Fruit fly (Drosophila melanogaster) whole organism, embryonic: ENCODE results near the gene ArfGAP3.

Source experiments
- Ada2b ChIP-seq: fragments of 200-800 bp; sonication (Bioruptor generic); IDR thresholded peaks from 2 replicates; pipeline ENCODE4 v1.3.6; 2022; ENCODE audit warnings: missing biosample characterization, missing genetic modification characterization
- Asciz ChIP-seq: fragments of 200-800 bp; sonication (Bioruptor generic); optimal IDR thresholded peaks from 2 replicates; lab custom pipeline; 2017; ENCODE audit warnings: missing biosample characterization, mild to moderate bottlenecking, missing genetic modification characterization, missing genetic modification reagents
- Bteb2 ChIP-seq: fragments of 200-800 bp; sonication (Bioruptor generic); optimal IDR thresholded peaks from 2 replicates; lab custom pipeline; 2016; ENCODE audit warnings: missing biosample characterization, missing genetic modification characterization
- CG14014 ChIP-seq: fragments of 200-800 bp; sonication (Bioruptor generic); IDR thresholded peaks from 2 replicates; pipeline ENCODE4 v1.3.6; 2022; ENCODE audit warnings: missing biosample characterization, missing genetic modification characterization
- CG1792 ChIP-seq: fragments of 200-800 bp; sonication (Bioruptor generic); optimal IDR thresholded peaks from 2 replicates; lab custom pipeline; 2016; ENCODE audit warnings: missing biosample characterization, missing genetic modification characterization
- CG18262 ChIP-seq: fragments of 200-800 bp; optimal IDR thresholded peaks from 3 replicates; lab custom pipeline; 2019; ENCODE audit warnings: missing biosample characterization, mild to moderate bottlenecking, missing genetic modification characterization, moderate library complexity
- CG18764 ChIP-seq: fragments of 200-800 bp; sonication (Bioruptor generic); optimal IDR thresholded peaks from 3 replicates; lab custom pipeline; 2016; ENCODE audit warnings: missing biosample characterization, missing genetic modification characterization
- CG2199 ChIP-seq: fragments of 200-800 bp; sonication (Bioruptor generic); IDR thresholded peaks from 3 replicates; pipeline ENCODE4 v1.3.6; 2022; ENCODE audit warnings: missing biosample characterization, missing genetic modification characterization
- CG2678 ChIP-seq: fragments of 200-800 bp; sonication (Bioruptor generic); optimal IDR thresholded peaks from 3 replicates; lab custom pipeline; 2019; ENCODE audit warnings: missing biosample characterization, mild to moderate bottlenecking, missing genetic modification characterization, moderate library complexity
- CG31441 ChIP-seq: fragments of 200-800 bp; sonication (Bioruptor generic); IDR thresholded peaks from 2 replicates; pipeline ENCODE4 v1.3.6; 2022; ENCODE audit warnings: missing biosample characterization, missing genetic modification characterization
- CG32767 ChIP-seq: fragments of 200-800 bp; sonication (Bioruptor generic); IDR thresholded peaks from 2 replicates; pipeline ENCODE4 v1.3.6; 2022; ENCODE audit warnings: missing biosample characterization, missing genetic modification characterization
- CG33213 ChIP-seq: fragments of 200-800 bp; sonication (Bioruptor generic); optimal IDR thresholded peaks from 3 replicates; lab custom pipeline; 2016; ENCODE audit warnings: missing biosample characterization, missing genetic modification characterization
- CG3838 ChIP-seq: fragments of 200-800 bp; sonication (Bioruptor generic); optimal IDR thresholded peaks from 3 replicates; lab custom pipeline; 2016; ENCODE audit warnings: missing biosample characterization, missing genetic modification characterization
- CG7786 ChIP-seq: fragments of 200-800 bp; sonication (Bioruptor generic); optimal IDR thresholded peaks from 2 replicates; lab custom pipeline; 2016; ENCODE audit warnings: missing biosample characterization, missing genetic modification characterization
- CG8290 ChIP-seq, 3 experiments: fragments of 200-800 bp; sonication (Bioruptor generic); optimal IDR thresholded peaks; 2 replicates each; lab custom pipeline; 2016 to 2019; ENCODE audit warnings: missing biosample characterization in 3 of 3, missing genetic modification characterization in 3 of 3, mild to moderate bottlenecking in 2 of 3, moderate library complexity in 1 of 3
- CG8478 ChIP-seq: fragments of >200 bp; optimal IDR thresholded peaks from 2 replicates; lab custom pipeline; 2018
- CG9215 ChIP-seq: fragments of 200-800 bp; sonication (Bioruptor generic); IDR thresholded peaks from 2 replicates; pipeline ENCODE4 v1.3.6; 2022; ENCODE audit warnings: missing biosample characterization, missing genetic modification characterization
- Doc2 ChIP-seq: fragments of 200-800 bp; sonication (Bioruptor generic); IDR thresholded peaks from 2 replicates; pipeline ENCODE4 v1.3.6; 2022; ENCODE audit warnings: missing biosample characterization, missing genetic modification characterization
- Dp ChIP-seq: fragments of 200-800 bp; sonication (Bioruptor generic); optimal IDR thresholded peaks from 2 replicates; lab custom pipeline; 2018; ENCODE audit warnings: missing biosample characterization, mild to moderate bottlenecking, missing genetic modification characterization, moderate library complexity
- Fer1 ChIP-seq: fragments of 200-800 bp; sonication (Bioruptor generic); optimal IDR thresholded peaks from 2 replicates; lab custom pipeline; 2017; ENCODE audit warnings: missing biosample characterization, mild to moderate bottlenecking, missing genetic modification characterization
- Fer2 ChIP-seq: fragments of 200-800 bp; sonication (Bioruptor generic); optimal IDR thresholded peaks from 2 replicates; lab custom pipeline; 2018; ENCODE audit warnings: missing biosample characterization, mild to moderate bottlenecking, missing genetic modification characterization, moderate library complexity
- Fer3 ChIP-seq: fragments of 200-800 bp; sonication (Bioruptor generic); optimal IDR thresholded peaks from 2 replicates; lab custom pipeline; 2018; ENCODE audit warnings: missing biosample characterization, mild to moderate bottlenecking, missing genetic modification characterization, moderate library complexity
- Gsc ChIP-seq: fragments of 200-800 bp; sonication (Bioruptor generic); IDR thresholded peaks from 2 replicates; pipeline ENCODE4 v1.3.6; 2022; ENCODE audit warnings: missing biosample characterization, missing genetic modification characterization
- Kr ChIP-seq: fragments of 200-800 bp; sonication (Bioruptor generic); optimal IDR thresholded peaks from 2 replicates; lab custom pipeline; 2017; ENCODE audit warnings: missing biosample characterization, mild to moderate bottlenecking, missing genetic modification characterization
- MESR4 ChIP-seq: fragments of 200-800 bp; sonication (Bioruptor generic); optimal IDR thresholded peaks from 2 replicates; lab custom pipeline; 2018; ENCODE audit warnings: missing biosample characterization, mild to moderate bottlenecking, missing genetic modification characterization, moderate library complexity
- Neu2 ChIP-seq: fragments of 200-800 bp; sonication (Bioruptor generic); optimal IDR thresholded peaks from 3 replicates; lab custom pipeline; 2016; ENCODE audit warnings: missing biosample characterization, missing genetic modification characterization, borderline replicate concordance
- Oli ChIP-seq: fragments of 200-800 bp; sonication (Bioruptor generic); optimal IDR thresholded peaks from 2 replicates; lab custom pipeline; 2018; ENCODE audit warnings: missing biosample characterization, mild to moderate bottlenecking, missing genetic modification characterization, moderate library complexity
- PHDP ChIP-seq: fragments of 200-800 bp; sonication (Bioruptor generic); optimal IDR thresholded peaks from 3 replicates; lab custom pipeline; 2018; ENCODE audit warnings: missing biosample characterization, mild to moderate bottlenecking, missing genetic modification characterization, moderate library complexity
- Rx ChIP-seq: fragments of 200-800 bp; sonication (Bioruptor generic); IDR thresholded peaks from 2 replicates; pipeline ENCODE4 v1.3.6; 2022; ENCODE audit warnings: missing biosample characterization, missing genetic modification characterization
- YL-1 ChIP-seq: fragments of 200-800 bp; sonication (Bioruptor generic); optimal IDR thresholded peaks from 3 replicates; lab custom pipeline; 2017; ENCODE audit warnings: missing biosample characterization, mild to moderate bottlenecking, missing genetic modification characterization
- ato ChIP-seq: fragments of 200-800 bp; sonication (Bioruptor generic); IDR thresholded peaks from 2 replicates; pipeline ENCODE4 v1.3.6; 2022; ENCODE audit warnings: missing biosample characterization, missing genetic modification characterization; ENCODE audit not compliant: partially characterized antibody
- caup ChIP-seq: fragments of 200-800 bp; sonication (Bioruptor generic); optimal IDR thresholded peaks from 3 replicates; lab custom pipeline; 2017; ENCODE audit warnings: missing biosample characterization, mild to moderate bottlenecking, missing genetic modification characterization, moderate library complexity; ENCODE audit not compliant: severe bottlenecking
- chn ChIP-seq: fragments of 200-800 bp; sonication (Bioruptor generic); optimal IDR thresholded peaks from 2 replicates; lab custom pipeline; 2016; ENCODE audit warnings: missing biosample characterization, missing genetic modification characterization
- da ChIP-seq: fragments of 200-800 bp; sonication (Bioruptor generic); optimal IDR thresholded peaks from 2 replicates; lab custom pipeline; 2016; ENCODE audit warnings: missing biosample characterization, missing genetic modification characterization
- ftz-f1 ChIP-seq: fragments of 200-800 bp; sonication (Bioruptor generic); optimal IDR thresholded peaks from 2 replicates; lab custom pipeline; 2016; ENCODE audit warnings: missing biosample characterization, missing genetic modification characterization
- gcm2 ChIP-seq: fragments of 200-800 bp; sonication (Bioruptor generic); optimal IDR thresholded peaks from 2 replicates; lab custom pipeline; 2016; ENCODE audit warnings: missing biosample characterization, missing genetic modification characterization
- gem ChIP-seq: fragments of 200-800 bp; sonication (Bioruptor generic); optimal IDR thresholded peaks from 2 replicates; lab custom pipeline; 2019; ENCODE audit warnings: missing biosample characterization, mild to moderate bottlenecking, missing genetic modification characterization, moderate library complexity
- grau ChIP-seq: fragments of 200-800 bp; optimal IDR thresholded peaks from 3 replicates; lab custom pipeline; 2019; ENCODE audit warnings: missing biosample characterization, mild to moderate bottlenecking, missing genetic modification characterization, moderate library complexity
- h ChIP-seq: fragments of >200 bp; optimal IDR thresholded peaks from 2 replicates; lab custom pipeline; 2017
- hbn ChIP-seq: fragments of 200-800 bp; sonication (Bioruptor generic); IDR thresholded peaks from 2 replicates; pipeline ENCODE4 v1.3.6; 2022; ENCODE audit warnings: missing biosample characterization, missing genetic modification characterization; ENCODE audit not compliant: partially characterized antibody
- pfk ChIP-seq: fragments of 200-800 bp; sonication (Bioruptor generic); optimal IDR thresholded peaks from 2 replicates; lab custom pipeline; 2018; ENCODE audit warnings: missing biosample characterization, mild to moderate bottlenecking, missing genetic modification characterization, moderate library complexity
- phol ChIP-seq: fragments of 200-800 bp; sonication (Bioruptor generic); optimal IDR thresholded peaks from 3 replicates; lab custom pipeline; 2018; ENCODE audit warnings: missing biosample characterization, mild to moderate bottlenecking, missing genetic modification characterization, moderate library complexity
- sima ChIP-seq: fragments of 200-800 bp; sonication (Bioruptor generic); optimal IDR thresholded peaks from 2 replicates; lab custom pipeline; 2016; ENCODE audit warnings: missing biosample characterization, missing genetic modification characterization
- sob ChIP-seq: fragments of 200-800 bp; sonication (Bioruptor generic); IDR thresholded peaks from 2 replicates; pipeline ENCODE4 v1.3.6; 2022; ENCODE audit warnings: missing biosample characterization, missing genetic modification characterization
- ssp ChIP-seq: fragments of 200-800 bp; sonication (Bioruptor generic); IDR thresholded peaks from 2 replicates; pipeline ENCODE4 v1.3.6; 2022; ENCODE audit warnings: missing biosample characterization, missing genetic modification characterization
- tap ChIP-seq: fragments of 200-800 bp; optimal IDR thresholded peaks from 3 replicates; lab custom pipeline; 2019; ENCODE audit warnings: missing biosample characterization, mild to moderate bottlenecking, missing genetic modification characterization, moderate library complexity
- tin ChIP-seq: fragments of 200-800 bp; sonication (Bioruptor generic); optimal IDR thresholded peaks from 3 replicates; lab custom pipeline; 2016; ENCODE audit warnings: missing biosample characterization, missing genetic modification characterization
- tio ChIP-seq: fragments of 200-800 bp; sonication (Bioruptor generic); optimal IDR thresholded peaks from 2 replicates; lab custom pipeline; 2017; ENCODE audit warnings: missing biosample characterization, missing genetic modification characterization, inconsistent platforms
- zf30C ChIP-seq: fragments of 200-800 bp; sonication (Bioruptor generic); optimal IDR thresholded peaks from 3 replicates; lab custom pipeline; 2018; ENCODE audit warnings: missing biosample characterization, mild to moderate bottlenecking, missing genetic modification characterization

The ArfGAP3 gene

DNA sequence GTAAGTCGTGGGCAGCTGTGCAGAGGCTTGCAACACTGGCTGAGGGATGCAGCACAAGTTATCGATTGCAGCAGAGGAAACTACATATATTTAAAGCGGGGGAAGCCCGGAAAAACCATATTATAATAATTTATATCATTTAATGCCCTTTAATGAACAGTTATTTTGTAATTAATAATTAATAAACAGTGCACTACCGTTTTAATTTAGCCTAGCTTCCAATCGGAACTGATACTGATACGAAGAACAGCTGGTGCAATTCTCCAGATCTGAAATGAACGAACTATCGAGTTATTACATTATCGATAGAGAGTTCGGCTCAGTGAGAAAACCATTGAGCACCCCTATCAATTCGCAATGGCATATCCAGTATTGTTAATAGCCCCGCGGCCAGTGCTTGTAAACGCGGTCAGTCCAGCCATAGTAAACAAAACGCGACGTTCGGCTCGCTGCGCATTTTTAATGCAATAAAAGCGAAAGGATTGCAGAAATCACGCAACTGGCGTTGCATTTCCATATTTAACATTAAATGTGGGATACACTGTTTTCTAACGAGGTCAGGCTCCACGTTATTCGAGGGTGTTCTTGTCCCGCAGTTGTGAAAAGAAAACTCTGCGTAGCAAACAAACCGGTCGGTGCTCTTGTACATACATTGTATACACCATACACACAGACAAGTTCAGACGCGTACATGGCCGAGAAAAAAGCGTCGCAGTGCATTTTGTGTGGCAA is 24.2 kb upstream of the ArfGAP3 start, which contains the start of gene CG7369 (continued):
- TF ChIP-seq Gsc (0 out of 2 replicates have a peak, but pooled peaks have one; percentile 32), hbn (GFP tag; lab: Robert Waterston, UW) (peak; percentile 67), Neu2 (GFP tag; lab: Kevin White, UChicago) (no peak), da (peak; percentile 44), CG7786 (peak; percentile 77), CG9215 (GFP tag; lab: Robert Waterston, UW) (peak; percentile 89), CG18764 (GFP tag; lab: Kevin White, UChicago) (peak; percentile 83), CG33213 (GFP tag; lab: Kevin White, UChicago) (peak; percentile 75), ftz-f1 (GFP tag; lab: Kevin White, UChicago) (peak; percentile 34), gem (tag; lab: Kevin White, UChicago) (peak; percentile 85), Asciz (peak; percentile 5), Kr (GFP tag; lab: Kevin White, UChicago) (peak; percentile 28), CG8290 (GFP tag; optimal IDR thresholded peaks at IDR 0.05; lab: Kevin White, UChicago) (peak; percentile 86), CG8290 (tag; optimal IDR thresholded peaks at IDR 0.05; lab: Kevin White, UChicago) (peak; percentile 85 to 86), PHDP (tag; lab: Kevin White, UChicago) (peak; percentile 66), h (lab: Kevin White, UChicago) (no peak), CG8478 (no peak), pfk (GFP tag; lab: Kevin White, UChicago) (no peak), Doc2 (GFP tag; lab: Robert Waterston, UW) (peak; percentile 55; the same call in 1 of the 2 replicates), phol (tag; lab: Kevin White, UChicago) (peak; percentile 91), sima (GFP tag; lab: Kevin White, UChicago) (no peak), CG3838 (GFP tag; lab: Kevin White, UChicago) (peak; percentile 29), grau (tag; lab: Kevin White, UChicago) (peak; percentile 80), tio (GFP tag; lab: Kevin White, UChicago) (peak; percentile 90), CG2199 (GFP tag; lab: Robert Waterston, UW) (0 out of 3 replicates have a peak, but pooled peaks have one; percentile 8), chn (peak; percentile 81), sob (GFP tag; lab: Robert Waterston, UW) (peak; percentile 89), ssp (GFP tag; lab: Robert Waterston, UW) (peak; percentile 83), CG18262 (peak; percentile 81), MESR4 (GFP tag; lab: Kevin White, UChicago) (peak; percentile 27), Fer3 (tag; lab: Kevin White, UChicago) (peak; percentile 77), tin (GFP tag; lab: Kevin White, UChicago) (peak; percentile 89), CG2678 (tag; lab: Kevin White, UChicago) (peak; percentile 81), Fer1 (GFP tag; lab: Kevin White, UChicago) (peak; percentile 80), CG32767 (GFP tag; lab: Robert Waterston, UW) (peak; percentile 59), YL-1 (GFP tag; lab: Kevin White, UChicago) (peak; percentile 74), CG1792 (GFP tag; lab: Kevin White, UChicago) (peak; percentile 67), Oli (tag; lab: Kevin White, UChicago) (peak; percentile 66), Rx (GFP tag; lab: Robert Waterston, UW) (peak; percentile 62), Fer2 (tag; lab: Kevin White, UChicago) (peak; percentile 70), tap (tag; lab: Kevin White, UChicago) (peak; percentile 24), zf30C (GFP tag; lab: Kevin White, UChicago) (no peak), Dp (GFP tag; lab: Kevin White, UChicago) (peak; percentile 48), Ada2b (peak; percentile 74), CG31441 (GFP tag; lab: Robert Waterston, UW) (peak; percentile 78), gcm2 (GFP tag; lab: Kevin White, UChicago) (peak; percentile 70), caup (peak; percentile 84), ato (GFP tag; lab: Robert Waterston, UW) (no peak), CG14014 (GFP tag; lab: Robert Waterston, UW) (peak; percentile 74), Bteb2 (GFP tag; lab: Kevin White, UChicago) (peak; percentile 73)
